Worm (Caenorhabditis elegans): ENCODE measurements around the gene K09E9.7.
A peak's percentile ranks its signal among the peaks of the same experiment; 100 is the strongest.

ce11 chrX:15607498-15608019, 33.1 kb upstream of the K09E9.7 start, which contains the start of gene nipi-3:
- TF ChIP-seq lin-13 (GFP tag; optimal IDR thresholded peaks at IDR 0.05) (peak; percentile 86), nhr-77 (tag; optimal IDR thresholded peaks at IDR 0.05) (peak; percentile 93), mep-1 (tag; optimal IDR thresholded peaks at IDR 0.05) (peak; percentile 94), ces-1 (GFP tag; optimal IDR thresholded peaks at IDR 0.05) (no peak), jun-1 (tag; optimal IDR thresholded peaks at IDR 0.05) (peak; percentile 98), unc-130 (tag; optimal IDR thresholded peaks at IDR 0.05) (peak; percentile 92), swsn-7 (tag; optimal IDR thresholded peaks at IDR 0.05) (peak; percentile 93), aly-2 (tag; optimal IDR thresholded peaks at IDR 0.05) (peak; percentile 78), C34B4.2 (tag; optimal IDR thresholded peaks at IDR 0.05) (no peak), F16B12.6 (tag; optimal IDR thresholded peaks at IDR 0.05) (peak; percentile 22), nhr-76 (tag; optimal IDR thresholded peaks at IDR 0.05) (no peak)

All from whole organism, L1 larva.